Fruit fly (Drosophila melanogaster) whole organism, adult: ENCODE data around the gene CG11168.
A peak's percentile ranks its signal among the peaks of the same experiment; 100 is the strongest.

ENCODE experiments used
- CG11617 ChIP-seq: fragments of 200-800 bp; sonication (Bioruptor generic); optimal IDR thresholded peaks from 2 replicates; lab custom pipeline; 2017; ENCODE audit warnings: mild to moderate bottlenecking, missing biosample characterization, missing genetic modification reagents, missing genetic modification characterization
- CG12768 ChIP-seq: fragments of 200-800 bp; sonication (Bioruptor generic); optimal IDR thresholded peaks from 2 replicates; lab custom pipeline; 2017; ENCODE audit warnings: missing biosample characterization, missing genetic modification characterization, mild to moderate bottlenecking, moderate library complexity, missing genetic modification reagents
- CG14711 ChIP-seq: fragments of 200-800 bp; sonication (Bioruptor generic); optimal IDR thresholded peaks from 2 replicates; lab custom pipeline; 2018; ENCODE audit warnings: missing biosample characterization, mild to moderate bottlenecking, missing genetic modification characterization, moderate library complexity
- CG1620 ChIP-seq: fragments of 200-800 bp; sonication (Bioruptor generic); optimal IDR thresholded peaks from 2 replicates; lab custom pipeline; 2016; ENCODE audit warnings: missing biosample characterization, missing genetic modification characterization
- CG33017 ChIP-seq: fragments of 200-800 bp; sonication (Bioruptor generic); optimal IDR thresholded peaks from 2 replicates; lab custom pipeline; 2018; ENCODE audit warnings: missing biosample characterization, mild to moderate bottlenecking, missing genetic modification characterization, moderate library complexity
- CG5204 ChIP-seq: fragments of 200-800 bp; sonication (Bioruptor generic); optimal IDR thresholded peaks from 2 replicates; lab custom pipeline; 2016; ENCODE audit warnings: missing biosample characterization, missing genetic modification characterization
- CG7045 ChIP-seq: fragments of 200-800 bp; sonication (Bioruptor generic); optimal IDR thresholded peaks from 2 replicates; lab custom pipeline; 2017; ENCODE audit warnings: missing biosample characterization, mild to moderate bottlenecking, missing genetic modification characterization
- CG7101 ChIP-seq: fragments of 200-800 bp; sonication (Bioruptor generic); optimal IDR thresholded peaks from 2 replicates; lab custom pipeline; 2018; ENCODE audit warnings: missing biosample characterization, mild to moderate bottlenecking, missing genetic modification characterization, moderate library complexity
- Clk ChIP-seq: fragments of 200-800 bp; sonication (Bioruptor generic); optimal IDR thresholded peaks from 2 replicates; lab custom pipeline; 2017; ENCODE audit warnings: missing biosample characterization, missing genetic modification characterization
- Crg-1 ChIP-seq: fragments of 200-800 bp; sonication (Bioruptor generic); optimal IDR thresholded peaks from 2 replicates; lab custom pipeline; 2016; ENCODE audit warnings: missing biosample characterization, missing genetic modification characterization
- Hr96 ChIP-seq: fragments of 200-800 bp; sonication (Bioruptor generic); optimal IDR thresholded peaks from 2 replicates; lab custom pipeline; 2016; ENCODE audit warnings: missing biosample characterization, missing genetic modification characterization
- Mnt ChIP-seq: fragments of 200-800 bp; sonication (Bioruptor generic); optimal IDR thresholded peaks from 2 replicates; lab custom pipeline; 2016; ENCODE audit warnings: missing biosample characterization, mild to moderate bottlenecking, missing genetic modification characterization
- bab1 ChIP-seq: fragments of 200-800 bp; sonication (Bioruptor generic); optimal IDR thresholded peaks from 3 replicates; lab custom pipeline; 2019; ENCODE audit warnings: missing biosample characterization, mild to moderate bottlenecking, missing genetic modification characterization, moderate library complexity
- cic ChIP-seq: fragments of 200-800 bp; sonication (Bioruptor generic); optimal IDR thresholded peaks from 2 replicates; lab custom pipeline; 2017; ENCODE audit warnings: missing biosample characterization, mild to moderate bottlenecking, missing genetic modification characterization, moderate library complexity
- cnc ChIP-seq, 2 experiments: fragments of >200 bp; optimal IDR thresholded peaks; 2 replicates each; lab custom pipeline; 2017
- kay ChIP-seq: fragments of 200-800 bp; sonication (Bioruptor generic); peaks from one replicate; lab custom pipeline; 2016; ENCODE audit warnings: missing biosample characterization, missing genetic modification characterization, borderline replicate concordance
- ovo ChIP-seq: fragments of 200-800 bp; sonication (Bioruptor generic); optimal IDR thresholded peaks from 2 replicates; lab custom pipeline; 2016; ENCODE audit warnings: missing biosample characterization, missing genetic modification characterization
- pad ChIP-seq: fragments of 200-800 bp; sonication (Bioruptor generic); optimal IDR thresholded peaks from 3 replicates; lab custom pipeline; 2017; ENCODE audit warnings: missing biosample characterization, missing genetic modification characterization, mild to moderate bottlenecking, moderate library complexity, missing genetic modification reagents
- tj ChIP-seq: fragments of 200-800 bp; sonication (Bioruptor generic); optimal IDR thresholded peaks from 3 replicates; lab custom pipeline; 2017; ENCODE audit warnings: missing biosample characterization, mild to moderate bottlenecking, missing genetic modification characterization, moderate library complexity
- toe ChIP-seq: fragments of 200-800 bp; sonication (Bioruptor generic); optimal IDR thresholded peaks from 2 replicates; lab custom pipeline; 2016; ENCODE audit warnings: missing biosample characterization, missing genetic modification characterization

The CG11168 gene

DNA sequence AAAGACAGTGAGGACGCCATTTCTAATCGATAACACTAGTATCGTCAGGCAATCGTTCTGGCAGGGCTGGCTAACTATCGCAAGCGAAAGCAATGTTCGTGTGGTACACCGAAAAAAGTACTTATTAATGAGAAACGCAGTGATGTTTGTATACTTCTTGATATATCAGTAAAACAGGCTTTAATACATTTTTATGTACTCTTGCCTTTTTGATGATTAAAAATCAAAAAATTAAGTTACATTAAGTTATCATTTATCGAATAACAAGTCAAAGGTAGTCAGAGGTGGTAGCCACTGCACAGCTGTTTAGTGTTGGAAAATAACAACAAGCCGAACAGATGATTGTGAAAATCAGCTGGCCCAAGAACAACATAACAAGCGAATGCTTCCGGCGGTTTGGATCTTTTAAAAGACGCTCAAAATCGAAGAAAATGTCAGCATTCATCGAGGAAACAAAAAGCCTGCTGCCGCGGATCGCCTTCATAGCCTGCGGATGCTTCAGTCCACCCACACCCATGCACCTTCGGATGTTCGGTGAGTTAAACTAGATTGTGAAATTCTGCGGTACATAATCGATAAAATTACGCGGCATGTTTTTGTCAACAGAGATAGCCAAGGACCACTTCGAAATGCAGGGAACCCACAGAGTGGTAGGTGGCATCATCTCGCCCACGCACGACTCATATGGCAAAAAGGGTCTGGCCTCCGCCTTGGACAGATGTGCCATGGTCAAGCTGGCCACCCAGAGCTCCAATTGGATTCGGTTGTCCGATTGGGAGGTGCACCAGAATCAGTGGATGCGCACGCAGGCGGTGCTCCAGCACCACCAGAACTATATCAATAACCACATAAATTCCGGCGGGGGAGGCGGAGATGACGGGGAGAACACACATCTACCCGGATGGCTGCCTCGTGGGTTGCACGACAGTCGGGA, 27.3 kb downstream of the CG11168 start, which contains the start of the genes ssh and Nmnat:
TSS of gene ssh (minus strand) at position 37 of the 934 bp plus-strand sequence.
TSS of gene Nmnat (plus strand) at position 318 of the 934 bp plus-strand sequence.
- peak; percentile 69 for TF ChIP-seq toe (GFP tag; lab: Kevin White, UChicago)
- peak; percentile 34 for TF ChIP-seq Mnt
- TF ChIP-seq pad (GFP tag; lab: Kevin White, UChicago) = peak; percentile 55
- TF ChIP-seq Hr96 (GFP tag; lab: Kevin White, UChicago) = peak; percentile 53
- peak; percentile 81 for TF ChIP-seq bab1 (GFP tag; lab: Kevin White, UChicago)
- TF ChIP-seq CG11617 (GFP tag; lab: Kevin White, UChicago) = peak; percentile 63
- no peak for TF ChIP-seq kay
- TF ChIP-seq CG33017 (tag; lab: Kevin White, UChicago) = no peak
- peak; percentile 31 for TF ChIP-seq CG7045 (GFP tag; lab: Kevin White, UChicago)
- TF ChIP-seq CG14711 (tag; lab: Kevin White, UChicago) = peak; percentile 38
- peak; percentile 50 for TF ChIP-seq CG1620 (GFP tag; lab: Kevin White, UChicago)
- no peak for TF ChIP-seq Clk (GFP tag; lab: Kevin White, UChicago)
- peak; percentile 13 for TF ChIP-seq tj
- TF ChIP-seq CG5204 = peak; percentile 71
- TF ChIP-seq cic = no peak
- TF ChIP-seq CG7101 (tag; lab: Kevin White, UChicago) = peak; percentile 53
- TF ChIP-seq Crg-1 = peak; percentile 58

DNA sequence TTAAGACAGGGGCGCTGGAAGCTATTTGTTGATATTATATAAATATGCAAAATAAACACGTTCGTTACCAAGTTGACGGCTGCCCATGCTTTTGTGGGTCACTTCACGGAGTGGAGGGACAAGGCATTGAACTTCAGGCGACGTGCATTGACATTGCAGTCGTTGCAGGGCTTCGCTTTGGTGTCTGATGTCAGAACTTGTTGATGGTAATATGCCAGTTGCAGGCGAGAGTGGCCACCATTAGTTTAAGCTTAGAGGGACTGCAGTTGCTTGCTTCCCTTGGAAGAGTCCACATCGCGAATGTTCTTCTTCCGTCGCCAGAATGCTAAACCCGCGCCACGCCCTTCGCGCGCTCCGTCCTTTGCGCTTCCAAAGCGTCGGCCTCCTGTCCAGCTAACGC, 29.4 kb downstream of the CG11168 start, which contains the start of gene mah:
TSS of gene mah (plus strand) at position 301 of the 400 bp plus-strand sequence.
- TF ChIP-seq CG14711 (tag; lab: Kevin White, UChicago) (no peak), tj (no peak), CG12768 (GFP tag; lab: Kevin White, UChicago) (no peak)

DNA sequence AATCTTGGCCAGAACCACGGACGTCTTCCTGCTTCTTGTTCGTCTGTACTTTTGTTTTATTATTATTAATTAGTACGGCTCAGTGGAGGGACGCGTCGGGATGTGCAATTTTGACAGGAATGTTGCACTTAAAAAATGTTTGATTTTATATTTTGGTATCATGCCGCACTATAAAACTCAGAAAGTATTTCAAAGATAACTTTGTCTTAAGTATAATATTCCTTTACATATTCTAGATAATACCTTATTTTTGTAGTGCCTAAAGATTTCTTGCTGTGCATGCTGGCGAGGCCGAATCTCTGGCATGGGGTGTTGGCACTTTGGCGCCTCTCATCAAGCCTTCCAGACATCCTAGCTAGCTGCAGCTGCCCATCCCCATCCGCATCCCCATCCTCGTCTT, 35.2 kb downstream of the CG11168 start:
- no peak for TF ChIP-seq CG11617 (GFP tag; lab: Kevin White, UChicago)
- no peak for TF ChIP-seq CG7045 (GFP tag; lab: Kevin White, UChicago)
- TF ChIP-seq CG7101 (tag; lab: Kevin White, UChicago) = no peak
- no peak for TF ChIP-seq Crg-1
- TF ChIP-seq Hr96 (GFP tag; lab: Kevin White, UChicago) = no peak
- no peak for TF ChIP-seq cnc (optimal IDR thresholded peaks at IDR 0.05; lab: Kevin White, UChicago)
- TF ChIP-seq bab1 (GFP tag; lab: Kevin White, UChicago) = no peak
- no peak for TF ChIP-seq Mnt
- TF ChIP-seq Clk (GFP tag; lab: Kevin White, UChicago) = no peak
- TF ChIP-seq cic = no peak
- TF ChIP-seq kay = no peak
- TF ChIP-seq CG12768 (GFP tag; lab: Kevin White, UChicago) = no peak
- no peak for TF ChIP-seq CG33017 (tag; lab: Kevin White, UChicago)

DNA sequence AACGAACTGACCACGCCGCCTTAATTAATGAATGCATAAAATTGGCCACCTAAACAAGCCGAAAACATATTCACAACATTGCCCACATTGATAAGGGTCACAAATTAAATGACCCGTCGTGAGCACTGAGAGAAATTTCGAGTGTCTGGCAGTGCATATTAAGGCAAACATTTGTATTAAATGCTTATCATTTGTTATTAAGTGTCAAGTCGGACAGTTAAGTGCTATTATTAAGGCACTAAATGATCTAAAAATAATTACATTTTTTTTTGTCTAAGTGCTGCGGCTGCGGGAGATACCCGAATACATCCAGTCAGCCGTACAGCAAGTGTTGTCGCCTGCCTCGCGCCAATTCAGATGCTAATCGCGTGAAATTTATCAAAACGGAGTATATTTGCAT, 44.6 kb downstream of the CG11168 start:
- TF ChIP-seq CG11617 (GFP tag; lab: Kevin White, UChicago) = no peak
- no peak for TF ChIP-seq toe (GFP tag; lab: Kevin White, UChicago)
- TF ChIP-seq tj = no peak
- TF ChIP-seq bab1 (GFP tag; lab: Kevin White, UChicago) = no peak
- no peak for TF ChIP-seq CG7101 (tag; lab: Kevin White, UChicago)
- TF ChIP-seq Clk (GFP tag; lab: Kevin White, UChicago) = no peak
- no peak for TF ChIP-seq CG5204
- TF ChIP-seq cic = no peak
- no peak for TF ChIP-seq CG1620 (GFP tag; lab: Kevin White, UChicago)

DNA sequence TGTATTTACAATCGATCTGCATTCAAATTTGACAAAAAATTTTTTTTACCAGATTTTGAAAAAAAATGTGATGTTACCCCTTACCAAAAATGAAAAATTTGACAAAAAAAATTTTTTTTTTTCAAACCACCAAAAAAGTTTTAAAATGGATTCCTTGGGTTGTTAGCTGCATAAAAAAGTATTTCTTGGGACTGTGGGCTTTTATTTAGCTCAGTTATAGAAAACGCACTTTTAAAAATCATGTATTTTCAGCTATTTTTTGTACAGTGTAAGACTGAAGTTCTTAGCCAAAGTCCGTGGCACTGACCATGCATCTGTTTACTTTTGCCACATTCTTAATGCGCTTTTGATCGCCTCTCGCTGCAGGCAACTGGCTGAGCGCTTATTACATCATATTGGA, 47.5 kb downstream of the CG11168 start:
- TF ChIP-seq pad (GFP tag; lab: Kevin White, UChicago) (no peak), CG1620 (GFP tag; lab: Kevin White, UChicago) (no peak), CG11617 (GFP tag; lab: Kevin White, UChicago) (no peak), bab1 (GFP tag; lab: Kevin White, UChicago) (no peak), tj (no peak), CG7045 (GFP tag; lab: Kevin White, UChicago) (no peak), Clk (GFP tag; lab: Kevin White, UChicago) (no peak), Crg-1 (no peak), CG33017 (tag; lab: Kevin White, UChicago) (no peak)

DNA sequence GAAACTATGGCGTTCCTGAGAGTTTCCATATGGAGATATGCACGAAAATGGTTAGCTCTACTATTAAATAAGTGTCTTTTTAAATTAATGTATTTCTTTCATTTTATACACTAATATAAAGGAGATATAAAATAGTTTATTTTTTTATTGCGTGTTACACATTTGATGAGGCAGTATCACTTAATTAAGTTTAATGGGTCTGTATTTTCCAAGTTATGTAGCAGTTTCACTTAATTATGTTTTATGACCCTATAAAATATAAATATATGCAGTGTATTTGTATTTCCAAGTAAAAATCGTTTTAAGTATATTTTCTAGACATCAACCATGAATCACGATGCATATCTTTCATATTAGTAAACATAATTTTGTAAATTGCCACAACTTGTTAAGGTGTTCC, 48.7 kb downstream of the CG11168 start:
- TF ChIP-seq CG14711 (tag; lab: Kevin White, UChicago) (no peak), cnc (optimal IDR thresholded peaks at IDR 0.05; lab: Kevin White, UChicago) (no peak), CG7045 (GFP tag; lab: Kevin White, UChicago) (no peak), CG11617 (GFP tag; lab: Kevin White, UChicago) (no peak), Hr96 (GFP tag; lab: Kevin White, UChicago) (no peak), CG7101 (tag; lab: Kevin White, UChicago) (no peak), ovo (GFP tag; lab: Kevin White, UChicago) (no peak), CG12768 (GFP tag; lab: Kevin White, UChicago) (no peak), cic (no peak), bab1 (GFP tag; lab: Kevin White, UChicago) (no peak), toe (GFP tag; lab: Kevin White, UChicago) (no peak), CG1620 (GFP tag; lab: Kevin White, UChicago) (no peak), pad (GFP tag; lab: Kevin White, UChicago) (no peak), CG33017 (tag; lab: Kevin White, UChicago) (no peak), CG5204 (no peak), Crg-1 (no peak), tj (no peak)
